Worm (Caenorhabditis elegans): ENCODE data around the gene str-3.

Gene str-3

DNA sequence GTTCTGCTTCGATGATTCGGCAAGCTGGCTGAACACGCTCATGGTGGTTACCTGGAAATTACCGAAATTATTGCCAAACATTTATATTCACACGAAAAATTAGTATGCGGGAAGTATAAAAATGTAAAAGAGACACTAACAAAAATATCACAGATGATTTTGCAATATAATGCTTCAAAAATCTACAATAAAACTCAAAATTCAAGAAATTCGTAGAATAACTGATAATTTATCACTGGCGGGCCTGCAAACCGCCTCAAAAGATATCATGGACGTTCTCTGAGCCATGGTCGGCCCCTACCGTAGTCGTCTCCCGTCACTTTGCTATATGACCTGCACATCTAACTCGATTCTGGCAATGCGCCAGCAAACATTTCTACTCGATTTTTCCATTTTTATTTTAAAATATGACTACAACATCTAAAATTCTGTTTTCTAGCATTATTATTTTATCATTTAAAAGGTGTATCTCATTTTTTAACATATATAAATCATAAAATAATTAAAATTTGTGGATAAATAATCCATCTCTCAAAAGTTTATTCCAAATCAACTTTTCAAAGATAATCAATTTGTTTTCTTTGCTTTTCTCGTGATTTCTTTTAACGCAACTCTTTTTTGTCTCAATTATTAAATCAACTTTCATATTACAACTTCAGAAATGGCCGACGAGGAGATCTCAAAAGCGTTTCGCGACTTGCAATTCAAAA lies 49.4 kb upstream of the str-3 start, which contains the start of the genes F01G4.6 and pfd-1 (continued):
- TF ChIP-seq ceh-9 (tag; optimal IDR thresholded peaks at IDR 0.05) = no peak
- peak; percentile 66 for TF ChIP-seq pax-1 (tag; optimal IDR thresholded peaks at IDR 0.05)
- TF ChIP-seq pha-4 (tag; optimal IDR thresholded peaks at IDR 0.05) = no peak
- no peak for TF ChIP-seq sox-2 (GFP tag; IDR thresholded peaks at IDR 0.05)
- TF ChIP-seq ceh-24 (tag; optimal IDR thresholded peaks at IDR 0.05) = no peak
- TF ChIP-seq zip-5 (tag; optimal IDR thresholded peaks at IDR 0.05) = no peak
- no peak for TF ChIP-seq syd-9 (tag; optimal IDR thresholded peaks at IDR 0.05)
- TF ChIP-seq ceh-30 (tag; optimal IDR thresholded peaks at IDR 0.05) = no peak
- TF ChIP-seq fkh-6 (tag; optimal IDR thresholded peaks at IDR 0.05) = no peak
- TF ChIP-seq K09A11.1 (tag; optimal IDR thresholded peaks at IDR 0.05; ENCODE audit: insufficient read depth) = no peak
- peak; percentile 54 for TF ChIP-seq dve-1 (tag; optimal IDR thresholded peaks at IDR 0.05)
- TF ChIP-seq ets-4 (tag; optimal IDR thresholded peaks at IDR 0.05) = no peak
- no peak for TF ChIP-seq odd-2 (tag; optimal IDR thresholded peaks at IDR 0.05)
- TF ChIP-seq elt-2 (tag; optimal IDR thresholded peaks at IDR 0.05) = peak; percentile 48
- no peak for TF ChIP-seq elt-4 (tag; optimal IDR thresholded peaks at IDR 0.05)
- TF ChIP-seq madf-2 (tag; optimal IDR thresholded peaks at IDR 0.05) = no peak
- TF ChIP-seq pqm-1 (tag; optimal IDR thresholded peaks at IDR 0.05) = no peak
- TF ChIP-seq tbx-2 (tag; optimal IDR thresholded peaks at IDR 0.05) = peak; percentile 44
- TF ChIP-seq pha-2 (tag; optimal IDR thresholded peaks at IDR 0.05) = no peak
- peak; percentile 46 for TF ChIP-seq unc-42 (tag; optimal IDR thresholded peaks at IDR 0.05)
- peak; percentile 37 for TF ChIP-seq unc-55 (GFP tag; optimal IDR thresholded peaks at IDR 0.05)
- no peak for TF ChIP-seq pag-3 (tag; optimal IDR thresholded peaks at IDR 0.05; ENCODE audit: borderline replicate concordance)
- TF ChIP-seq ceh-18 (tag; optimal IDR thresholded peaks at IDR 0.05) = peak; percentile 39
- no peak for TF ChIP-seq fkh-10 (GFP tag; optimal IDR thresholded peaks at IDR 0.05)

- TF ChIP-seq rnt-1 (tag; optimal IDR thresholded peaks at IDR 0.05) (no peak), ceh-19 (GFP tag; optimal IDR thresholded peaks at IDR 0.05) (no peak), fax-1 (tag; optimal IDR thresholded peaks at IDR 0.05) (no peak), tbx-7 (tag; optimal IDR thresholded peaks at IDR 0.05) (no peak), ceh-31 (tag; optimal IDR thresholded peaks at IDR 0.05) (no peak)
Observed at ce11 chrIV:11148788-11149366, 48.7 kb upstream of the str-3 start.

DNA sequence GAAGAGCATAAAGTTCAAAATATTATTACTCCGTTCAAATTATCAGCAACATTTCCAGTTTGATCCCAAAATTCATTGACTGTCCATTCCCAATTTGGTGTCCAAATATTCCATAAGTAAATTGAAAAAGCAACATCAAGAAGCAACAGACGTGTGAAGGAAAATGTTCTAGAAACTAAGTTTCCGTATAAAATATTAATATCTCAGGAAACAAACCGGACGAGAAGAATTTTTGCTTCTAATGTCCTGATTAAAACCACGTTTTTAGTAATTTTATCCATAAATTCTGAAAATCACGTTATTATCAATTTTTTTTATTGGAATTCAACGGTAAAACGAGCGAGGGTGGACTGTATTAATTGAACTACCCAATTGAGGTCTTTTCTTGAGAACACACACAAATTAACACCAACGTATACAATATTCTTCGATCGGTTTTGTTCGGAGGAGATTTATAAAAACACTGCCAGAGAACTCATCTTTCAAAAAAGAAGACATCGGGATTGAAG lies 46.8 kb upstream of the str-3 start, which contains the start of gene pigq-1:
Gene pigq-1 (minus strand): TSS at position 286 of the 509 bp plus-strand sequence.
- TF ChIP-seq ceh-22 (tag; optimal IDR thresholded peaks at IDR 0.05) = no peak
- TF ChIP-seq ahr-1 (tag; optimal IDR thresholded peaks at IDR 0.05) = no peak
- no peak for TF ChIP-seq ceh-34 (tag; optimal IDR thresholded peaks at IDR 0.05)
- no peak for TF ChIP-seq sox-4 (tag; optimal IDR thresholded peaks at IDR 0.05)
- TF ChIP-seq ttx-3 (tag; optimal IDR thresholded peaks at IDR 0.05) = no peak
- TF ChIP-seq ztf-16 (tag; optimal IDR thresholded peaks at IDR 0.05) = no peak
- no peak for TF ChIP-seq fkh-6 (tag; optimal IDR thresholded peaks at IDR 0.05)
- no peak for TF ChIP-seq ceh-6 (GFP tag; optimal IDR thresholded peaks at IDR 0.05)
- TF ChIP-seq Y22D7AL.16 (tag; optimal IDR thresholded peaks at IDR 0.05) = no peak
- no peak for TF ChIP-seq lin-11 (tag; optimal IDR thresholded peaks at IDR 0.05)
- TF ChIP-seq sox-2 (GFP tag; IDR thresholded peaks at IDR 0.05) = no peak
